Worm (Caenorhabditis elegans): ENCODE data around the gene T26C11.9.
A peak's percentile ranks its signal among the peaks of the same experiment; 100 is the strongest.

The T26C11.9 gene

ce11 chrX:1858616-1859015, 5.0 kb upstream of the T26C11.9 start (continued):
- TF ChIP-seq C34B4.2 (tag; optimal IDR thresholded peaks at IDR 0.05) = no peak
- TF ChIP-seq egl-13 (tag; optimal IDR thresholded peaks at IDR 0.05) = peak; percentile 19
- TF ChIP-seq tbx-2 (tag; optimal IDR thresholded peaks at IDR 0.05) = peak; percentile 69
- no peak for TF ChIP-seq mep-1 (tag; optimal IDR thresholded peaks at IDR 0.05)
- TF ChIP-seq lin-35 (GFP tag; optimal IDR thresholded peaks at IDR 0.05) = peak; percentile 24 to 73
- TF ChIP-seq efl-3 (GFP tag; optimal IDR thresholded peaks at IDR 0.05) = no peak
- no peak for TF ChIP-seq lin-39 (tag; optimal IDR thresholded peaks at IDR 0.05)
- TF ChIP-seq fkh-10 (GFP tag; optimal IDR thresholded peaks at IDR 0.05) = peak; percentile 17
- peak; percentile 1 for TF ChIP-seq C04F5.9 (tag; optimal IDR thresholded peaks at IDR 0.05)
- TF ChIP-seq mdl-1 (tag; optimal IDR thresholded peaks at IDR 0.05) = peak in 1 of 2 experiments; percentile 62
- TF ChIP-seq rnt-1 (tag; optimal IDR thresholded peaks at IDR 0.05) = peak; percentile 81
- TF ChIP-seq ama-1 (optimal IDR thresholded peaks at IDR 0.05) = no peak
- no peak for TF ChIP-seq nhr-28 (tag; optimal IDR thresholded peaks at IDR 0.05)
- TF ChIP-seq ceh-8 (GFP tag; optimal IDR thresholded peaks at IDR 0.05) = peak; percentile 64
- no peak for TF ChIP-seq nhr-12 (tag; optimal IDR thresholded peaks at IDR 0.05)
- no peak for TF ChIP-seq zip-4 (GFP tag; optimal IDR thresholded peaks at IDR 0.05)
- no peak for TF ChIP-seq Y116A8C.19 (tag; optimal IDR thresholded peaks at IDR 0.05; ENCODE audit: borderline replicate concordance)
- no peak for TF ChIP-seq unc-130 (tag; optimal IDR thresholded peaks at IDR 0.05)
- peak in 1 of 3 experiments; percentile 9 for TF ChIP-seq dpl-1 (GFP tag; optimal IDR thresholded peaks at IDR 0.05)
- no peak for TF ChIP-seq lin-13 (GFP tag; optimal IDR thresholded peaks at IDR 0.05)
- peak; percentile 36 for TF ChIP-seq lin-14 (GFP tag; optimal IDR thresholded peaks at IDR 0.05)
- TF ChIP-seq alr-1 (tag; optimal IDR thresholded peaks at IDR 0.05; ENCODE audit: borderline replicate concordance) = no peak
- no peak for TF ChIP-seq aly-2 (tag; optimal IDR thresholded peaks at IDR 0.05)
- TF ChIP-seq ztf-11 (tag; optimal IDR thresholded peaks at IDR 0.05) = peak in 1 of 2 experiments; percentile 55
- peak; percentile 20 to 31 for TF ChIP-seq efl-1 (optimal IDR thresholded peaks at IDR 0.05)
- peak; percentile 0 to 93 for TF ChIP-seq efl-1 (GFP tag; optimal IDR thresholded peaks at IDR 0.05 in 1 of 2)
- TF ChIP-seq nhr-84 (tag; optimal IDR thresholded peaks at IDR 0.05) = no peak
- TF ChIP-seq egl-27 (tag; optimal IDR thresholded peaks at IDR 0.05) = no peak
- TF ChIP-seq ets-5 (GFP tag; IDR thresholded peaks at IDR 0.05) = no peak
- peak; percentile 9 for TF ChIP-seq fkh-8 (tag; optimal IDR thresholded peaks at IDR 0.05)
- TF ChIP-seq unc-98 (GFP tag; IDR thresholded peaks at IDR 0.05) = 0 out of 2 replicates have a peak, but pooled peaks have one; percentile 14
- peak; percentile 48 for TF ChIP-seq grh-1 (GFP tag; IDR thresholded peaks at IDR 0.05)
- no peak for TF ChIP-seq fkh-4 (tag; optimal IDR thresholded peaks at IDR 0.05; ENCODE audit: borderline replicate concordance)
- no peak for TF ChIP-seq nhr-11 (tag; optimal IDR thresholded peaks at IDR 0.05)
- TF ChIP-seq hpl-2 (GFP tag; optimal IDR thresholded peaks at IDR 0.05) = no peak
- peak; percentile 24 for TF ChIP-seq C16A3.4 (tag; optimal IDR thresholded peaks at IDR 0.05)
- no peak for TF ChIP-seq nhr-76 (tag; optimal IDR thresholded peaks at IDR 0.05)
- peak; percentile 25 for TF ChIP-seq nhr-77 (tag; optimal IDR thresholded peaks at IDR 0.05)
- no peak for TF ChIP-seq pqm-1 (tag; optimal IDR thresholded peaks at IDR 0.05)
- TF ChIP-seq nhr-90 (tag; optimal IDR thresholded peaks at IDR 0.05; ENCODE audit: poor library complexity) = peak; percentile 79
- no peak for TF ChIP-seq sptf-1 (tag; optimal IDR thresholded peaks at IDR 0.05)
- TF ChIP-seq unc-86 (tag; optimal IDR thresholded peaks at IDR 0.05) = peak; percentile 20
- TF ChIP-seq nhr-85 (tag) = peak; percentile 60
- TF ChIP-seq vab-15 (tag; optimal IDR thresholded peaks at IDR 0.05) = no peak
- no peak for TF ChIP-seq hlh-17 (GFP tag; optimal IDR thresholded peaks at IDR 0.05; ENCODE audit: borderline replicate concordance)
- TF ChIP-seq lir-3 (tag; optimal IDR thresholded peaks at IDR 0.05; ENCODE audit: poor library complexity) = peak; percentile 15
- no peak for TF ChIP-seq F16B12.6 (tag; optimal IDR thresholded peaks at IDR 0.05)
- no peak for TF ChIP-seq pag-3 (tag; optimal IDR thresholded peaks at IDR 0.05; ENCODE audit: borderline replicate concordance, insufficient read depth)
- TF ChIP-seq mab-9 (GFP tag; IDR thresholded peaks at IDR 0.05) = no peak
- peak; percentile 79 for TF ChIP-seq skn-1 (tag; optimal IDR thresholded peaks at IDR 0.05)
- peak; percentile 56 for TF ChIP-seq swsn-7 (tag; optimal IDR thresholded peaks at IDR 0.05)
